Worm (Caenorhabditis elegans) whole organism, L2 larva: ENCODE results near the gene ndub-3.

Source experiments
- R02D3.7 ChIP-seq: fragments of 150-350 bp; optimal IDR thresholded peaks from 2 replicates; lab custom pipeline; 2014; ENCODE audit warnings: missing biosample characterization, missing genetic modification characterization
- elt-1 ChIP-seq: fragments of 150-350 bp; optimal IDR thresholded peaks from 2 replicates; lab custom pipeline; 2014; ENCODE audit warnings: missing biosample characterization, missing genetic modification characterization
- sma-9 ChIP-seq, 2 experiments: fragments of 150-350 bp in 1 of 2; sonication (generic microtip) in 1 of 2; optimal IDR thresholded peaks; 2 replicates each; lab custom pipeline; 2014 to 2016; ENCODE audit warnings: missing genetic modification characterization in 2 of 2, mild to moderate bottlenecking in 1 of 2, missing biosample characterization in 1 of 2, missing compliant biosample characterization in 1 of 2, missing genetic modification reagents in 1 of 2, moderate library complexity in 1 of 2
- unc-55 ChIP-seq: fragments of 150-350 bp; sonication (generic microtip); optimal IDR thresholded peaks from 3 replicates; lab custom pipeline; 2014; ENCODE audit warnings: missing biosample characterization, missing genetic modification reagents, missing genetic modification characterization

DNA sequence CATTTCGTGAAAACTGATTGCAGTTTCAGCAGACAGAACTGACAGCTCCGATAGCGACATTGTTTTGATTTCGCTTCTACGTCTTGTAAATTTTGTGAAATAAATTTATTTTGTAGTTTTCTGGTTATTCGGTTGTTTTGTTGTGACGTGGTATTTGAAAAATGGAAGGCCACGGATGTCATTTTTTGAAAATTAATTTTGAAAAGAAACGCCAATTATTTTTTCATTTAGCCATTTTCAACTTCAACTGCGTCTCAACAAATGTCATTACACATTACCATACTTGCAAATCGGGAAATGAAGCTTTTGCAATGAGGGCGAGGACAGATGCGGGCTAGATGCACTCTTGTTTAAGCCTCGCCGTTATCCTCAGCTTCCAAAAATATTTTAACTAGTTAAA is 23.3 kb upstream of the ndub-3 start, which contains the start of gene C18E9.8:
- TF ChIP-seq unc-55 (GFP tag; lab: Kevin White, UChicago) (no peak), elt-1 (tag; lab: Kevin White, UChicago) (no peak), sma-9 (GFP tag; optimal IDR thresholded peaks at IDR 0.05; lab: Kevin White, UChicago) (no peak), sma-9 (tag; optimal IDR thresholded peaks at IDR 0.05; lab: Kevin White, UChicago) (no peak), R02D3.7 (no peak)
